Fruit fly (Drosophila melanogaster): ENCODE data around the gene Sfp24F.

DNA sequence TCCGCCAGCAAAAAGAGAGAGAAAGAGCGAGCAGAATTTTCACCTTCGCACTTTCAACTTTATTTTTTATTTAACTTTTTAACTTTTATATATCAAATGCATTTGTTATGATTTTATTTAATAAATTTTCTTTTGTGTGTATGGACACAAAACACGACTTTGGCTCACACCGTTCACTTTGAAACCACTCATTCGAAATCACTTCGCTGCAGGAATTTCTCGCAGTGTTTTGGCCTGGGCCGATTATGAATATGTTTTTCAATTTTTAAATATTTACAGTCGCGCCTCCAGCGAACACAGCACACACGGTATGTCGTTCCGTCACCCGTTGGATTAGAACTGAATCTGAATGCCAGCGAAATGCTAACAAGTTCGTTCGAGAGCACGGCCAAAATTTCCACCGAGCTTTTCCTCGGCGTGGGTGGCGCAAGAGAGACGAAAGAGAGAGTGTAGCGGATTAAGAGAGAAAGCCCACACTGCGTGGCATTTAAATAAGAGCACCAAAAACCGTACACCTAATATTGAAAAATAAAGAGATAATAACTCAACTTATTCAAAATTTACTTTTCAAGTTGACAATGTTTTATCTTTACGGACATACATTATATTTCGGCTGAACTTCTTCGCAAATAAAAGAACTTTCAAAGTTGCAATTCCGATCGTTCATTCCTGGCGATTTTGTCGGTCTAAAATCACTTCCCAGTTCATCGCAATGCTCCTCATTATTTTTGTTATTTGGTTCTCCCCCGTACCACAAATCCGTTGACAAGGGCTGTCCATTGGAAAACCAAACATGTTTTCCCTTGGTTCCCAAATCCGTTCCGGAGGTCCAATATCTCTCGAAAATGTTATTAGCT is 751 bp downstream of the Sfp24F start, which contains the start of gene CG15431:
- TF ChIP-seq CG8478 (optimal IDR thresholded peaks at IDR 0.05) (no peak), CTCF (optimal IDR thresholded peaks at IDR 0.05) (no peak)

All from S2 (cell line).